Fruit fly (Drosophila melanogaster) whole organism: ENCODE results near the gene CG17010.
A peak's percentile ranks its signal among the peaks of the same experiment; 100 is the strongest.

Experiments
- CG8478 ChIP-seq: fragments of >200 bp; optimal IDR thresholded peaks from 2 replicates; lab custom pipeline; 2018; ENCODE audit warnings: inconsistent platforms
- Dll ChIP-seq: fragments of >200 bp; optimal IDR thresholded peaks from 2 replicates; lab custom pipeline; 2017
- EcR ChIP-seq, 2 experiments: fragments of >200 bp; optimal IDR thresholded peaks; 2 replicates each; lab custom pipeline; 2017; ENCODE audit warnings: missing biosample characterization in 2 of 2, missing genetic modification characterization in 2 of 2, missing genetic modification reagents in 2 of 2
- pan ChIP-seq: fragments of >200 bp; optimal IDR thresholded peaks from 2 replicates; lab custom pipeline; 2017
- psq ChIP-seq: fragments of >200 bp; optimal IDR thresholded peaks from 2 replicates; lab custom pipeline; 2017
- usp ChIP-seq: fragments of >200 bp; optimal IDR thresholded peaks from 2 replicates; lab custom pipeline; 2017; ENCODE audit warnings: missing biosample characterization, missing genetic modification characterization, mixed read lengths

Gene CG17010

dm6 chr2L:12351969-12352368 is 4.3 kb upstream of the CG17010 start:
- TF ChIP-seq Dll (lab: Kevin White, UChicago) (no peak), CG8478 (lab: Kevin White, UChicago) (no peak), usp (GFP tag; lab: Kevin White, UChicago) (no peak), psq (lab: Kevin White, UChicago) (no peak), pan (lab: Kevin White, UChicago) (no peak), EcR (GFP tag; optimal IDR thresholded peaks at IDR 0.05; lab: Kevin White, UChicago) (no peak)

dm6 chr2L:12353926-12354325 is 2.3 kb upstream of the CG17010 start:
- TF ChIP-seq usp (GFP tag; lab: Kevin White, UChicago) (no peak), pan (lab: Kevin White, UChicago) (no peak), psq (lab: Kevin White, UChicago) (no peak), CG8478 (lab: Kevin White, UChicago) (no peak), EcR (GFP tag; optimal IDR thresholded peaks at IDR 0.05; lab: Kevin White, UChicago) (no peak), Dll (lab: Kevin White, UChicago) (no peak)

DNA sequence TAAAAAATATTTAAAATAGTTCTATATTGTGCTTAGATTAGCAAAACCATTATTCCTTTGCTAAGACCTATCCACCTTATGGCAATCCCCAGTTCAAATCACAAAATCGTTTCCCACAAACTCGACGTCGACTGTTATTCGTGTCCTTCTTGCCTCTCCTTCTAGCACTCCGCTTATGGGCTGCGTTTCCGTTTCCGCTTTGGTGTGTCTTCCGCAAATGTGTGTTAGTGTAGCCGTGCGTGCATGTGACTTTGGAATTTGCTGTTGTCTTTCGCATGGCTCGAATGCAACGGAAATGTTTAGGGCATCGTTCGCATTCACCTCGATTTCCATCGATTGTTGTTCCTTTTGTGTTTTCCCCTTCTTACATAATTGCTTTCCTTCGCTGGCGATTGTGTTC is 7.0 kb downstream of the CG17010 start:
- TF ChIP-seq CG8478 (lab: Kevin White, UChicago) = no peak
- TF ChIP-seq Dll (lab: Kevin White, UChicago) = no peak
- TF ChIP-seq pan (lab: Kevin White, UChicago) = no peak
- TF ChIP-seq psq (lab: Kevin White, UChicago) = no peak
- TF ChIP-seq usp (GFP tag; lab: Kevin White, UChicago) = no peak
- no peak for TF ChIP-seq EcR (GFP tag; optimal IDR thresholded peaks at IDR 0.05; lab: Kevin White, UChicago)

DNA sequence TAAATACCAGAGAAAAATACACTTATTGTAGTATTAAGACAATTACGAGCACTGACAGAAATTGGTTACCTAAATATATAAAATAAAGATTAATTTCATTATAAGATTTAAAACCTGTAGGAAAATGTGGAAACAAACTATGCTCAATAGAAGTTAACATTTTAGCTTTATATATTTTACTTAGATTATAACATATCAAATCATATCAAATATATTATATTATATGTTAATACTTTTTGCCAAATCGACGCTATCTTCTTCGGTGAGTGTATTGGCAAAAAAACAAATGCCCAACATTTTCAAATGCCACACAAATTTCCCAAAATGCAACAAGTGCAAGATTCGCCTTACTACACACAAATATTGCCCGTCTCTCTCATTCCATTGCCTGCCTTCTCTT is 7.8 kb downstream of the CG17010 start:
- TF ChIP-seq pan (lab: Kevin White, UChicago) (no peak), EcR (GFP tag; optimal IDR thresholded peaks at IDR 0.05; lab: Kevin White, UChicago) (no peak), CG8478 (lab: Kevin White, UChicago) (no peak), psq (lab: Kevin White, UChicago) (no peak), usp (GFP tag; lab: Kevin White, UChicago) (no peak), Dll (lab: Kevin White, UChicago) (no peak)

- peak; percentile 50 for TF ChIP-seq Dll (lab: Kevin White, UChicago)
- TF ChIP-seq CG8478 (lab: Kevin White, UChicago) = peak; percentile 51
- TF ChIP-seq psq (lab: Kevin White, UChicago) = no peak
Observed at dm6 chr2L:12365964-12366482, 9.8 kb downstream of the CG17010 start.

dm6 chr2L:12369612-12370011 is 13.4 kb downstream of the CG17010 start:
- TF ChIP-seq psq (lab: Kevin White, UChicago) = no peak
- no peak for TF ChIP-seq Dll (lab: Kevin White, UChicago)
- no peak for TF ChIP-seq usp (GFP tag; lab: Kevin White, UChicago)
- no peak for TF ChIP-seq CG8478 (lab: Kevin White, UChicago)
- TF ChIP-seq EcR (GFP tag; optimal IDR thresholded peaks at IDR 0.05; lab: Kevin White, UChicago) = no peak
- TF ChIP-seq pan (lab: Kevin White, UChicago) = no peak

- TF ChIP-seq psq (lab: Kevin White, UChicago) (no peak), usp (GFP tag; lab: Kevin White, UChicago) (no peak), CG8478 (lab: Kevin White, UChicago) (no peak), EcR (GFP tag; optimal IDR thresholded peaks at IDR 0.05; lab: Kevin White, UChicago) (no peak), pan (lab: Kevin White, UChicago) (no peak), Dll (lab: Kevin White, UChicago) (no peak)
Observed at dm6 chr2L:12371740-12372139, 15.5 kb downstream of the CG17010 start.

- TF ChIP-seq Dll (lab: Kevin White, UChicago) (no peak), CG8478 (lab: Kevin White, UChicago) (no peak), EcR (GFP tag; optimal IDR thresholded peaks at IDR 0.05; lab: Kevin White, UChicago) (no peak), psq (lab: Kevin White, UChicago) (no peak), pan (lab: Kevin White, UChicago) (no peak), usp (GFP tag; lab: Kevin White, UChicago) (no peak)
Observed at dm6 chr2L:12372436-12372835, 16.2 kb downstream of the CG17010 start.

- TF ChIP-seq usp (GFP tag; lab: Kevin White, UChicago) (no peak), CG8478 (lab: Kevin White, UChicago) (no peak), Dll (lab: Kevin White, UChicago) (no peak), pan (lab: Kevin White, UChicago) (no peak), psq (lab: Kevin White, UChicago) (no peak), EcR (GFP tag; optimal IDR thresholded peaks at IDR 0.05; lab: Kevin White, UChicago) (no peak)
Observed at dm6 chr2L:12373559-12373958, 17.3 kb downstream of the CG17010 start.

DNA sequence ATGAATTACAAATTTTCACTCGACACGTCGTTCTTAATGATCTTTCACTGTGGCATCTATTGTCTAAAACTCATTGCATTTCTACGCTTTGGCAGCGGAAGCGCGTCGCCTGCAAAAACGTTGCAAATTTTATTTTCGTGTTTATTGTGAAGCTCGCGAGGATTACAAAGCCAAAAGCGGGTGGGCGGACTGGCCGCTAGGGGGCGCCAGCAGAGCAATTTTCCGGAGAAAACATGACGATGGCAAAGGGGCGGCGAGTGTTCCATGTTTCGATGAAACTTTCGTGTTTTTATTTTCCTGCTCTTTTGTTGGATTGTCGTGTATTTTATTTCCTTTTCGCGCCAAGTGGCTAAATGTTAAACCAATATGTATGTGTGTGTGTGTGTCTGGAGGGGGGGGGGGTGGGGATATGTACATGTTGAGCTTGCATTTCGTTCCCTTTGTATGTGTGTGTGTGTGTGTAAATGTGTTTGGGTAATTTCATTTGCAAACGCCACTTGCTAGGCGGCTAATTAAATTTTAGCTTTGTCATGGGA is 18.4 kb downstream of the CG17010 start:
- TF ChIP-seq EcR (GFP tag; optimal IDR thresholded peaks at IDR 0.05; lab: Kevin White, UChicago) (no peak), pan (lab: Kevin White, UChicago) (no peak), CG8478 (lab: Kevin White, UChicago) (no peak), psq (lab: Kevin White, UChicago) (no peak), usp (GFP tag; lab: Kevin White, UChicago) (no peak), Dll (lab: Kevin White, UChicago) (no peak)

dm6 chr2L:12392406-12392805 is 36.2 kb downstream of the CG17010 start:
- no peak for TF ChIP-seq pan (lab: Kevin White, UChicago)
- TF ChIP-seq Dll (lab: Kevin White, UChicago) = no peak
- TF ChIP-seq EcR (GFP tag; optimal IDR thresholded peaks at IDR 0.05; lab: Kevin White, UChicago) = no peak
- no peak for TF ChIP-seq CG8478 (lab: Kevin White, UChicago)
- TF ChIP-seq psq (lab: Kevin White, UChicago) = no peak
- TF ChIP-seq usp (GFP tag; lab: Kevin White, UChicago) = no peak
